Worm (Caenorhabditis elegans): ENCODE results near the gene srx-43.
"Not testable (repeated sequence)": the region's sequence is repeated elsewhere in the genome, so short reads cannot be mapped to it uniquely, and the experiment has no call there.

Gene srx-43

ce11 chrV:16032761-16033160 lies 15.0 kb downstream of the srx-43 start, which contains the start of gene T10C6.16:
TSS of gene T10C6.16 (minus strand) at chrV:16033005.
- no peak for TF ChIP-seq ceh-16 (tag; optimal IDR thresholded peaks at IDR 0.05)
- TF ChIP-seq alr-1 (tag; optimal IDR thresholded peaks at IDR 0.05): no peak
- no peak for TF ChIP-seq unc-62 (GFP tag; optimal IDR thresholded peaks at IDR 0.05)
- TF ChIP-seq lin-13 (GFP tag; optimal IDR thresholded peaks at IDR 0.05): no peak
- TF ChIP-seq Y55F3AM.14 (GFP tag; optimal IDR thresholded peaks at IDR 0.05): no peak

DNA sequence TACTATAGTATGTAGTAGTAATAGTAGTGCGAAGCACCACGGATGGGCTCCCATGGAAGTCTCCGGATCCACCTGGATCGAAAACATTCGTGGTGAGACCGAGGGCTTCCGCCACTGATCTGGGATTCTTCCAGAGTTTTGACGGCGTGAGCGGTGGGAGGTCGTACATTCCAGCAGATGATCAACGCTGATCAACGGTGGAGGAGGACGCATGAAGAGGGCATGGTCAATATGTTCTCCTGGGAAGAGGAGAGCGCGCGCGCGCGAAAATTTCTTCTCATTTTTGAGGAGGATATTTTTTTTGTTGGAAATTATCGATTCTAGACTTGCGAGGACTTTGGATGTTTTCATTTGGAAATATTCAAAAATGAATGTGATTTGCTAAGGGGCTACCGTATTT lies 15.7 kb downstream of the srx-43 start:
- TF ChIP-seq sma-3 (GFP tag; optimal IDR thresholded peaks at IDR 0.05) (no peak), crh-2 (tag; optimal IDR thresholded peaks at IDR 0.05) (no peak), snpc-4 (tag; optimal IDR thresholded peaks at IDR 0.05) (no peak), ceh-16 (tag; optimal IDR thresholded peaks at IDR 0.05) (no peak), elt-1 (tag; optimal IDR thresholded peaks at IDR 0.05) (no peak), nhr-77 (tag; optimal IDR thresholded peaks at IDR 0.05) (no peak)

DNA sequence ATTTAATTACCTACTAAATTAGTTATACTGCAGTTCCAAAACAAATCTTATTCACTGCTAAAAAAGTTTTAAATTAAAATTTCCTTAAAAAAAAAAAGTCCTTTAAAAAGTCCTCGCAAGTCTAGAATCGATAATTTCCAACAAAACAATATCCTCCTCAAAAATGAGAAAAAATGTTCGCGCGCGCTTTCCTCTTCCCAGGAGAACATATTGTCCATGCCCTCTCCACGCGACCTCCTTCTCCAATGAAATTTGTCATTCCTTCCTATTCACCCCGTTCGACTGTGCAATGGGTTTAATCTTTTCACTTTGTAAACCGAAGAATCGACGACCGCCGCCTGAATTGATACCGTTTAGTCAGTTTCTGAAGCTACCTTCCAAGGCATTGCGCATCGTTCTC lies 18.4 kb downstream of the srx-43 start, which contains the start of gene T10C6.10:
T10C6.10 (plus strand) TSS at position 248 of the 400 bp plus-strand sequence.
- TF ChIP-seq sma-9 (GFP tag; optimal IDR thresholded peaks at IDR 0.05) (no peak), sma-9 (tag; optimal IDR thresholded peaks at IDR 0.05) (no peak), egl-27 (tag; optimal IDR thresholded peaks at IDR 0.05) (no peak)

DNA sequence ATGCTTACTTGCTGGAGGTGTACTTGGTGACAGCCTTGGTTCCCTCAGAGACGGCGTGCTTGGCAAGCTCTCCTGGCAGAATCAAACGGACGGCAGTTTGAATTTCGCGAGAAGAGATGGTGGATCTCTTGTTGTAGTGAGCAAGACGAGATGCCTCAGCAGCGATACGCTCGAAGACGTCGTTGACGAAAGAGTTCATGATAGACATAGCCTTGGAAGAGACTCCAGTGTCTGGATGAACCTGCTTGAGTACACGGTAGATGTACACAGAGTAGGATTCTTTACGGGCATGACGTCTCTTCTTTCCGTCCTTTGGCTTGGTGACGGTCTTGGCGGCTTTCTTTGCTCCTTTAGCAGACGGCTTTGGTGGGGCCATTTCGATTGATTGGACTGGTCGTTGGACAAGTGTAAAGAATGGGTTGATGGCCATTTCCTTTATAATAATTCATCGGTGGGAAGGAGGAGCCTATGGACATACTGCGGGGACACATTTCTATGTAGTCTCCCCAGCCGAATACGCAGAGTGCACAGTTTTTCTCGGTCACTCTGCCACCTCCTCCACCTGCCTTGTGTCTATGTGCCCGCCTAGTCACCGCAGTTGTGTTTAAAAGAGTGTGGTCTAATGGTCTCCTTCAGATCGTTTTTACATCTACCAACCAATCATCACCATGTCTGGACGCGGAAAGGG lies 22.5 kb downstream of the srx-43 start, which contains the start of the genes his-4 and his-3:
his-4 (minus strand) TSS at position 376 of the 688 bp plus-strand sequence.
his-3 (plus strand) TSS at position 669 of the 688 bp plus-strand sequence.
- TF ChIP-seq ceh-16 (tag; optimal IDR thresholded peaks at IDR 0.05) (peak; percentile 95), nhr-25 (tag; optimal IDR thresholded peaks at IDR 0.05) (peak; percentile 85), nhr-129 (tag; optimal IDR thresholded peaks at IDR 0.05) (peak; percentile 27), nhr-6 (tag; optimal IDR thresholded peaks at IDR 0.05) (peak; percentile 52), lin-13 (GFP tag; optimal IDR thresholded peaks at IDR 0.05) (peak; percentile 24), lsy-2 (tag; optimal IDR thresholded peaks at IDR 0.05) (peak in 1 of 2 experiments; percentile 38), F13H6.1 (tag; optimal IDR thresholded peaks at IDR 0.05) (peak; percentile 27), sma-9 (GFP tag; optimal IDR thresholded peaks at IDR 0.05) (peak; percentile 59), fos-1 (tag; optimal IDR thresholded peaks at IDR 0.05) (peak; percentile 49), sma-3 (GFP tag; optimal IDR thresholded peaks at IDR 0.05) (peak; percentile 39)
- TF ChIP-seq sma-9 (tag; optimal IDR thresholded peaks at IDR 0.05): not testable (repeated sequence)

ce11 chrV:16041412-16041811 lies 23.6 kb downstream of the srx-43 start:
- no peak for TF ChIP-seq sma-3 (GFP tag; optimal IDR thresholded peaks at IDR 0.05)
- no peak for TF ChIP-seq unc-55 (GFP tag; optimal IDR thresholded peaks at IDR 0.05)
- no peak for TF ChIP-seq nhr-12 (tag; optimal IDR thresholded peaks at IDR 0.05)
- no peak for TF ChIP-seq egl-27 (tag; optimal IDR thresholded peaks at IDR 0.05)
- TF ChIP-seq Y55F3AM.14 (GFP tag; optimal IDR thresholded peaks at IDR 0.05): no peak

- TF ChIP-seq nhr-25 (tag; optimal IDR thresholded peaks at IDR 0.05): peak; percentile 19
Observed at ce11 chrV:16041925-16042742, 24.4 kb downstream of the srx-43 start, which contains the start of the genes his-2 and his-1. TSS of gene his-2 (minus strand) at chrV:16042283. TSS of gene his-1 (plus strand) at chrV:16042520.

ce11 chrV:16042743-16043014 lies 24.9 kb downstream of the srx-43 start:
- TF ChIP-seq alr-1 (tag; optimal IDR thresholded peaks at IDR 0.05) (no peak), C34F6.9 (tag; optimal IDR thresholded peaks at IDR 0.05) (no peak), lin-13 (GFP tag; optimal IDR thresholded peaks at IDR 0.05) (no peak), nhr-77 (tag; optimal IDR thresholded peaks at IDR 0.05) (no peak), unc-62 (GFP tag; optimal IDR thresholded peaks at IDR 0.05) (no peak), nhr-21 (tag; optimal IDR thresholded peaks at IDR 0.05) (no peak), ceh-16 (tag; optimal IDR thresholded peaks at IDR 0.05) (no peak), R02D3.7 (tag; optimal IDR thresholded peaks at IDR 0.05) (no peak), ama-1 (optimal IDR thresholded peaks at IDR 0.05) (no peak), zag-1 (tag; optimal IDR thresholded peaks at IDR 0.05) (no peak)

All from whole organism, L2 larva.